Worm (Caenorhabditis elegans): ENCODE data around the gene C16C8.17.

The C16C8.17 gene

ce11 chrII:3440641-3440926, at the start of gene C16C8.17:
C16C8.17 (plus strand) TSS chrII:3440827.
- TF ChIP-seq zip-11 (GFP tag; IDR thresholded peaks at IDR 0.05) (no peak), lsy-2 (tag; optimal IDR thresholded peaks at IDR 0.05) (no peak), rbr-2 (tag; optimal IDR thresholded peaks at IDR 0.05) (no peak), daf-8 (GFP tag; IDR thresholded peaks at IDR 0.05) (no peak), hif-1 (tag; optimal IDR thresholded peaks at IDR 0.05) (no peak), attf-4 (tag; optimal IDR thresholded peaks at IDR 0.05) (no peak), ceh-32 (tag; optimal IDR thresholded peaks at IDR 0.05; ENCODE audit: poor library complexity) (no peak), D1046.2 (GFP tag; IDR thresholded peaks at IDR 0.05) (no peak), nhr-28 (tag; optimal IDR thresholded peaks at IDR 0.05) (no peak), lin-1 (GFP tag; IDR thresholded peaks at IDR 0.05) (no peak), zfp-3 (GFP tag; conservative IDR thresholded peaks at IDR 0.05) (no peak), lir-3 (tag; optimal IDR thresholded peaks at IDR 0.05) (no peak), ceh-44 (GFP tag; IDR thresholded peaks at IDR 0.05) (no peak), unc-130 (GFP tag; optimal IDR thresholded peaks at IDR 0.05) (no peak), mdl-1 (tag; optimal IDR thresholded peaks at IDR 0.05) (no peak), lin-29 (GFP tag; IDR thresholded peaks at IDR 0.05) (no peak), zip-2 (tag; optimal IDR thresholded peaks at IDR 0.05) (no peak)

DNA sequence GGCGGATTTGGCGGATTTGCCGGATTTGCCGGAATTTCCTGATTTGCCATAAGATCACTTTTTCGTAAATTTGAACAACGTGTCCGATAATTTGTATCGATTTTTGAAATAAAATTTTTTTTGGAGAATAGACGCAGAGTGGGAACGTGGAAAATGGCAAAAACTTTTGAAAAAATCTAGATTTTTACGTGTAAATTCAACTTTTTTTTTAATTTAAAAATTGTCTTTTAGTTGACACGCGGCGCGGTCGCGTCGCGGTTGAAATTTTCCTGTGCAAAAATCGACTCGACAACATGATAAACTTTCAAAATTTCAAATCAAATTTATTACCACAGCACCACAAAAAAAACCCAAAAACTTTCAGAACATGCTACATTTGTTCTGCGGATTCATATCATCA, 45.1 kb upstream of the C16C8.17 start, which contains the start of gene nep-20:
Gene nep-20 (minus strand): TSS at position 101 of the 400 bp plus-strand sequence.
- TF ChIP-seq unc-62 (GFP tag; optimal IDR thresholded peaks at IDR 0.05 in 1 of 2) (peak in 1 of 2 experiments; percentile 15), unc-62 (tag; optimal IDR thresholded peaks at IDR 0.05) (no peak), lim-7 (GFP tag; IDR thresholded peaks at IDR 0.05) (no peak), F49E8.2 (tag; optimal IDR thresholded peaks at IDR 0.05; ENCODE audit: borderline replicate concordance) (no peak)

ce11 chrII:3399212-3399611, 41.4 kb upstream of the C16C8.17 start, which contains the start of gene nep-9:
nep-9 (minus strand) TSS chrII:3399312.
- peak; percentile 24 for TF ChIP-seq aha-1 (tag)
- TF ChIP-seq T26A8.4 (GFP tag; IDR thresholded peaks at IDR 0.05): no peak
- no peak for TF ChIP-seq snpc-4 (tag; optimal IDR thresholded peaks at IDR 0.05)
- TF ChIP-seq Y5F2A.4 (GFP tag; optimal IDR thresholded peaks at IDR 0.05): no peak
- no peak for TF ChIP-seq dve-1 (tag; optimal IDR thresholded peaks at IDR 0.05; ENCODE audit: insufficient read depth)

DNA sequence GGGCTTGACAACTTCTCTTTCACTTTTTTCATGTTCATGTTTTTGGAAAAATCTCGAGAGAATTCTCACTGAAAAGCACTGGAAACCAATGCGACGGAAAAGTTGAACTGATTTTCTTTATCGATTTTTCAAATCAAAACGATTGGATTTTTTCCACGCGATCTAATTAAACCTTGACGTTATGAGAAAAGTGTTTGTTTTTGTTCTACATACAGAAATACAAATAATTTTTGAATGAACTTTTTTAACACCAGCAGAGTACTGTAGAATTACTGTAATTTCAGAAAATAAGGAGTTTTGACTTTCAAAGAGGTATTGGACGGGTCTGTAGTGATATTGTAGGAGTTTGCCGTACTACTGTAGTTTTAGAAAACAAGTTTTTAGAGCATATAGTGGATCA, 37.8 kb upstream of the C16C8.17 start, which contains the start of gene nep-10:
Gene nep-10 (minus strand): TSS at position 101 of the 400 bp plus-strand sequence.
- TF ChIP-seq Y5F2A.4 (GFP tag; optimal IDR thresholded peaks at IDR 0.05) (no peak), daf-16 (GFP tag; optimal IDR thresholded peaks at IDR 0.05) (no peak), daf-16 (tag; optimal IDR thresholded peaks at IDR 0.05) (no peak), F26F4.8 (GFP tag; conservative IDR thresholded peaks at IDR 0.05) (no peak), ceh-82 (tag; optimal IDR thresholded peaks at IDR 0.05) (no peak), ceh-44 (GFP tag; IDR thresholded peaks at IDR 0.05) (no peak), ZK546.5 (tag; optimal IDR thresholded peaks at IDR 0.05) (no peak), Y48G9A.11 (GFP tag; IDR thresholded peaks at IDR 0.05) (no peak), D1046.2 (GFP tag; IDR thresholded peaks at IDR 0.05) (no peak), nhr-10 (tag; optimal IDR thresholded peaks at IDR 0.05) (no peak), madf-9 (GFP tag; conservative IDR thresholded peaks at IDR 0.05) (no peak)

- no peak for TF ChIP-seq F26F4.8 (GFP tag; conservative IDR thresholded peaks at IDR 0.05)
- no peak for TF ChIP-seq F44E2.7 (GFP tag; IDR thresholded peaks at IDR 0.05)
- TF ChIP-seq madf-5 (GFP tag; IDR thresholded peaks at IDR 0.05): no peak
- no peak for TF ChIP-seq pha-4 (GFP tag; IDR thresholded peaks at IDR 0.05)
- TF ChIP-seq pha-4 (tag; optimal IDR thresholded peaks at IDR 0.05): no peak
- TF ChIP-seq tag-97 (GFP tag; IDR thresholded peaks at IDR 0.05): no peak
- TF ChIP-seq egl-43 (GFP tag; IDR thresholded peaks at IDR 0.05): no peak
- TF ChIP-seq F49E8.2 (tag; optimal IDR thresholded peaks at IDR 0.05; ENCODE audit: borderline replicate concordance): no peak
- no peak for TF ChIP-seq nhr-102 (tag; optimal IDR thresholded peaks at IDR 0.05)
- no peak for TF ChIP-seq unc-62 (GFP tag; optimal IDR thresholded peaks at IDR 0.05 in 1 of 2)
- no peak for TF ChIP-seq unc-62 (tag; optimal IDR thresholded peaks at IDR 0.05)
These were observed 37.1 kb upstream of the C16C8.17 start, which contains the start of gene nep-8 for ce11 chrII:3403535-3403934. nep-8 (plus strand) TSS chrII:3403835.
